Worm (Caenorhabditis elegans) whole organism, L1 larva: ENCODE measurements around the gene F59F5.7.

Experiments
- blmp-1 ChIP-seq: fragments of 150-350 bp; optimal IDR thresholded peaks from 2 replicates; lab custom pipeline; 2014; ENCODE audit warnings: missing biosample characterization, missing genetic modification characterization
- fkh-10 ChIP-seq: sonication (generic microtip); optimal IDR thresholded peaks from 2 replicates; lab custom pipeline; 2017; ENCODE audit warnings: missing biosample characterization, missing genetic modification reagents, missing genetic modification characterization
- lin-39 ChIP-seq: fragments of 150-350 bp; optimal IDR thresholded peaks from 2 replicates; lab custom pipeline; 2014; ENCODE audit warnings: missing biosample characterization, missing genetic modification reagents, missing genetic modification characterization
- lsy-2 ChIP-seq, 2 experiments: fragments of 150-350 bp; optimal IDR thresholded peaks; 2 replicates each; lab custom pipeline; 2014; ENCODE audit warnings: missing biosample characterization in 2 of 2, missing genetic modification characterization in 2 of 2
- nhr-76 ChIP-seq: sonication (generic microtip); optimal IDR thresholded peaks from 2 replicates; lab custom pipeline; 2017; ENCODE audit warnings: missing biosample characterization, missing genetic modification characterization
- nhr-84 ChIP-seq: sonication (generic microtip); optimal IDR thresholded peaks from 2 replicates; lab custom pipeline; 2017; ENCODE audit warnings: missing biosample characterization, missing genetic modification characterization
- pax-3 ChIP-seq: fragments of 200-800 bp; sonication (Bioruptor generic); optimal IDR thresholded peaks from 2 replicates; lab custom pipeline; 2018; ENCODE audit warnings: mild to moderate bottlenecking, missing genetic modification characterization, moderate library complexity, missing compliant biosample characterization
- skn-1 ChIP-seq: fragments of 150-350 bp; optimal IDR thresholded peaks from 2 replicates; lab custom pipeline; 2014; ENCODE audit warnings: missing biosample characterization, missing genetic modification characterization
- tbx-2 ChIP-seq: sonication (generic microtip); optimal IDR thresholded peaks from 2 replicates; lab custom pipeline; 2016; ENCODE audit warnings: missing genetic modification characterization, missing compliant biosample characterization
- unc-130 ChIP-seq: fragments of 150-350 bp; optimal IDR thresholded peaks from 2 replicates; lab custom pipeline; 2017; ENCODE audit warnings: missing biosample characterization, missing genetic modification characterization, inconsistent platforms
- zag-1 ChIP-seq: fragments of 150-350 bp; optimal IDR thresholded peaks from 2 replicates; lab custom pipeline; 2014; ENCODE audit warnings: missing biosample characterization, missing genetic modification characterization
- ztf-11 ChIP-seq, 2 experiments: sonication (generic microtip); optimal IDR thresholded peaks; 2 replicates each; lab custom pipeline; 2016 to 2017; ENCODE audit warnings: missing genetic modification characterization in 2 of 2, missing biosample characterization in 1 of 2, missing compliant biosample characterization in 1 of 2

DNA sequence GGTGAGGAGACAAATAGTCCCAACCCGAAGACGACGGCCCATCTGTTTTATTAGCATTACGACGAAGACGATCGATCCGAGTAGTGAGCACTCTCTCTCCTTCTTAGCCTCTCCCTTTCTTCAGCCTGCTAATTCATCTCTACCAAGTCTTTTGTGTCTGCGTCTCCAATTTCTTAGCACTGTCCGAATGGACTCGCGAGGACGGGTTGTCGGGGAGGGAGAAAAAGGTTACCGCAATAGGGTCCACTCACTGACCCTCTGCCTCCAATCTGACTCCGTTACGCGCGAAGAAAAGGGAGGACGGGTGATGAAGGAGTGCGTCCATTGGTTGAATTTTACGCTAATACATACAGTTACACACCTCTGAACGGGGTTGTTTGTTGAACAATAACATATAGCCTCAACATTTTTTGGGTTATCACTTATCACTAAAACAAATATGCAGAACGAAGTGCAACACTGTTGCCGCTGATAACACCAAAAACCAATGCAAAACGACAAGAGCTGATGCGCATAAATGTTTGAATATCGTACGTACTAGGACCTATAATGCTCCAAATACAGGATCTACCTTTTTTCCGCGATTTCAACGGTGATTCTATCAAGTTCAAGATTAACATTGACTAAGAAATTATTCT, 38.4 kb downstream of the F59F5.7 start:
- TF ChIP-seq zag-1 (tag; lab: Kevin White, UChicago) (no peak), tbx-2 (tag; lab: Kevin White, UChicago) (peak; percentile 48), fkh-10 (GFP tag; lab: Kevin White, UChicago) (no peak), pax-3 (no peak), ztf-11 (tag; optimal IDR thresholded peaks at IDR 0.05; lab: Kevin White, UChicago) (peak in 1 of 2 experiments; percentile 63), nhr-84 (tag; lab: Kevin White, UChicago) (no peak), lsy-2 (tag; optimal IDR thresholded peaks at IDR 0.05; lab: Kevin White, UChicago) (no peak), nhr-76 (tag; lab: Kevin White, UChicago) (no peak), blmp-1 (tag; lab: Kevin White, UChicago) (no peak), lin-39 (no peak), unc-130 (tag; lab: Kevin White, UChicago) (no peak), skn-1 (tag; lab: Kevin White, UChicago) (no peak)
